Fruit fly (Drosophila melanogaster): Measurements from ENCODE around the gene CG8209.

CG8209 gene

DNA sequence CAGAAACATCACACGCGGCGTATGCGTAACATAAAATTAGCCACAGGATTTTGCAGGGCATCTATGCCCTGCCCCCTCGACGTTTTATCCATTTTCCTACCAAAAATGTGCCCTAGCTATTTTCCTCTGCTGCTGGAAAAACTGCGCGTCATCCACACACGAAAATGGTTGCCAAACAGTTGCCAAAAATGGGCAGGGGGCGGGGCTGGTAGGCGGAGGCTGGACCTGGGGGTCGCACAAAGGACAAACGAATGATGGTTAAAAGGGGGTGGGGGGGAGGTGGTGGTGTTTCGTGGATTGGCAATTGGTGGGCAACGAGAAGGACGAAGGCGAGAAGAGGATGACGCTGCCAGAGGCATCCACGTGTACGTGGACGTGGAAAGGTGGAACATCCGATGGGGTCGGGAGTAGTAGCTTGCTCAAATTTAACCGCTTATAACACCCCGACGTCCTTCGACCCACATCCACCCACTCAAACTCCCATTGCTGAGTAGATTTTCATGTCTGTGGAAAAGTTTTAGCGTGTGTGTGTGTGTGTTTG lies 24.9 kb downstream of the CG8209 start:
- TF ChIP-seq Doc3 (GFP tag; IDR thresholded peaks at IDR 0.05; ENCODE audit: partially characterized antibody) = no peak
- peak; percentile 22 for TF ChIP-seq Hey (tag; optimal IDR thresholded peaks at IDR 0.05)
- no peak for TF ChIP-seq sr (GFP tag; IDR thresholded peaks at IDR 0.05)
- 0 out of 2 replicates have a peak, but pooled peaks have one; percentile 38 for TF ChIP-seq Atf6 (GFP tag; IDR thresholded peaks at IDR 0.05)
- TF ChIP-seq CG2199 (GFP tag; IDR thresholded peaks at IDR 0.05) = no peak
- 0 out of 2 replicates have a peak, but pooled peaks have one; percentile 17 for TF ChIP-seq MBD-R2 (GFP tag; IDR thresholded peaks at IDR 0.05)
- peak; percentile 2 for TF ChIP-seq lab (GFP tag; optimal IDR thresholded peaks at IDR 0.05)
- TF ChIP-seq crol (GFP tag; IDR thresholded peaks at IDR 0.05) = peak; percentile 75
- TF ChIP-seq Nf-YC (tag; optimal IDR thresholded peaks at IDR 0.05) = peak; percentile 69
- TF ChIP-seq tx (GFP tag; optimal IDR thresholded peaks at IDR 0.05) = no peak
- TF ChIP-seq sob (GFP tag; IDR thresholded peaks at IDR 0.05) = 0 out of 2 replicates have a peak, but pooled peaks have one; percentile 5
- 0 out of 2 replicates have a peak, but pooled peaks have one; percentile 63 for TF ChIP-seq CG16779 (GFP tag; IDR thresholded peaks at IDR 0.05)
- peak; percentile 4 for TF ChIP-seq cg (GFP tag; optimal IDR thresholded peaks at IDR 0.05)
- 0 out of 3 replicates have a peak, but pooled peaks have one; percentile 31 for TF ChIP-seq CG6791 (GFP tag; IDR thresholded peaks at IDR 0.05; ENCODE audit: partially characterized antibody)
- TF ChIP-seq pros (GFP tag; optimal IDR thresholded peaks at IDR 0.05) = peak; percentile 6
- TF ChIP-seq CG13894 (tag; optimal IDR thresholded peaks at IDR 0.05) = peak; percentile 69
- TF ChIP-seq abd-A (tag; optimal IDR thresholded peaks at IDR 0.05) = peak; percentile 90
- TF ChIP-seq CG10543 (GFP tag; optimal IDR thresholded peaks at IDR 0.05) = peak; percentile 41

DNA sequence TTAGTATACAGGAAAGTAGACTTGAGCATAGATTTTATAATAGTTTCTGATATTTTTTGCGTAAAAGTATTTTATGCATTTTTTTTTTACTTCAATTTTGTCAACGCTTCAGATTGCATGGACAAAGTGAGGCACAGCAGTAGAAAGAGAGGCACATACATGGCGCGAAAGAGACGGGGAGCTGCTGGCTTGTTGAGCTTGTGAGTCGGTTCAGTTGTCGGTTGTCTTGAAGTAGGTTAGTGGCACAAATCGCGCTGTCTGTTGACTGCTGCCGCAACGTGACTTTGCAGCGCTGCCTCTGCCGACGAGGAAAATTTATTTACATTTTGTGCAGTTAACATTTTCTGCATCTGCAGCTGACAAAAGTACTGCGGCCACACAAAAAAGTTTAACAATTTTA lies 29.6 kb downstream of the CG8209 start:
- TF ChIP-seq CG2199 (GFP tag; IDR thresholded peaks at IDR 0.05) = peak; percentile 44; the same call in 1 of the 3 replicates
- TF ChIP-seq so (GFP tag; IDR thresholded peaks at IDR 0.05) = peak; percentile 52; the same call in 1 of the 3 replicates
- peak; percentile 51 for TF ChIP-seq CG10431 (GFP tag; optimal IDR thresholded peaks at IDR 0.05)
- no peak for TF ChIP-seq CG10654 (GFP tag; optimal IDR thresholded peaks at IDR 0.05)
- 0 out of 4 replicates have a peak, but pooled peaks have one; percentile 53 for TF ChIP-seq chinmo (GFP tag; IDR thresholded peaks at IDR 0.05; ENCODE audit: partially characterized antibody)
- no peak for TF ChIP-seq crol (GFP tag; IDR thresholded peaks at IDR 0.05)
- TF ChIP-seq nerfin-2 (GFP tag; IDR thresholded peaks at IDR 0.05; ENCODE audit: partially characterized antibody) = no peak

DNA sequence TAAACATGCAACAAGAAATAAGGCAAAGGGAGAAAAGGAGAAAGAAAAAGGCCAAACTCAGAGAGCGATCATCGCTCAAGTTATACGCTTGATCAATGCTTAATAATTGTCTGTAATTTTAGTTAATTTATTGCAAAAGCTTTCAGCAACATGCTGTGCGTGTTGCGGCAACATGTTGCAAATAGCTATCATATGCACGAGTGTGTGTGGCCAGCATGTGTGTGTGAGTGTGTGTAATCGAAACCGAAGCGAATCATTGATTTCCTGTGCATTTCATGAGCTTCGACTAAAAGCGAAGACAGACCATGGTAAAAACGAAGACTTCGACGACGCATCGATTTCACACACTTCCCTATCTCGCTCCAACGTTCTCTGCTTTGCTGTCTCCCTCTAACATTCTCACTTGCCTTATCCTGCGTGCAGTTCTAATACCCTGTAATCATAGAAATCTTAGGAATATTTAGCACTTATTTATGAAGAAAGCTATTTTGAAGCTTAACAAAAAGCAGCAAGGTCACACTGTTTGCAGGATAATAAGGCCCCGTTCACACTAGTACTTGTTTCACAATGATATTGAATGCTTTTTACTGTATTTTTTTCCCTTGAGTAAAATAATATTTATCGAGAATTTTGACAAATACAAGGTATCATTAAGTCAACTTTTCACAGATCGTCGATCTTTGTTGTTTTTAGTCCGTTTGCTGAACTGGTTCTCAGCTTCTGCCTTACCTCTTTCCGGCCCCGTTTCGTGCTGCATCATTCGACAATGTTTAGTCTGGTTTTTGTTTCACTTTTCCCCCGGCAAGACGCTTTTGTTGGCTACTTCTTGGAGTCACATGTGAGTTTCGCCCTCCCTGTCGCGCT lies 37.0 kb downstream of the CG8209 start:
- TF ChIP-seq stwl (tag; optimal IDR thresholded peaks at IDR 0.05) (peak; percentile 36), Ssrp (tag; optimal IDR thresholded peaks at IDR 0.05) (no peak), CG11504 (tag; optimal IDR thresholded peaks at IDR 0.05) (peak; percentile 96), CG17802 (tag; optimal IDR thresholded peaks at IDR 0.05) (peak; percentile 88)

DNA sequence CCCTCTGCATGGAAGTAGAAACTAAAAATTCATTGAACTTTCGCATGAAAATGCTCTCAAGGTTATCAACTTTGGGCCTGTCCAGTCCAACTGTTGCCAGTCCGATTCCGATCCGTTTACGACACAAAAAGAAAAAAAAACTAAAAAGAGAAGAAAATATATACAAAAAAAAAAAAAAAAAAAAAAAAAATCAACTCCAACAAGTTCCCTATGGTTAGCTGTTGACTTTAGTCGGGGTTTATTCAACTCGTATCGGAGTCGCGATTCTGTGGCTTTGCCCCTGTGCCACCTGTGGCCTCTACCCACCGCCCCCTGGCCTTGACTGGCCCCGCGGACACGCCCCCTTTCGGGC lies 37.6 kb downstream of the CG8209 start:
- TF ChIP-seq phol (tag; optimal IDR thresholded peaks at IDR 0.05) = no peak
- no peak for TF ChIP-seq CG34422 (GFP tag; IDR thresholded peaks at IDR 0.05)
- peak; percentile 98 for TF ChIP-seq nom (GFP tag; optimal IDR thresholded peaks at IDR 0.05)
- TF ChIP-seq CG11085 (GFP tag; IDR thresholded peaks at IDR 0.05) = no peak
- no peak for TF ChIP-seq aop (GFP tag; IDR thresholded peaks at IDR 0.05)
- no peak for TF ChIP-seq seq (GFP tag; IDR thresholded peaks at IDR 0.05)
- 0 out of 4 replicates have a peak, but pooled peaks have one; percentile 41 for TF ChIP-seq chinmo (GFP tag; IDR thresholded peaks at IDR 0.05; ENCODE audit: partially characterized antibody)
- no peak for TF ChIP-seq sc (optimal IDR thresholded peaks at IDR 0.05)
- no peak for TF ChIP-seq sc (GFP tag; optimal IDR thresholded peaks at IDR 0.05)
- no peak for TF ChIP-seq Trl (optimal IDR thresholded peaks at IDR 0.05)
- TF ChIP-seq Trl (GFP tag; optimal IDR thresholded peaks at IDR 0.05) = no peak
- TF ChIP-seq Drgx (GFP tag; IDR thresholded peaks at IDR 0.05) = peak; percentile 25; the same call in 1 of the 2 replicates
- peak in 1 of 2 experiments; percentile 47 for TF ChIP-seq bsh (GFP tag; optimal IDR thresholded peaks at IDR 0.05)
- 0 out of 3 replicates have a peak, but pooled peaks have one; percentile 19 for TF ChIP-seq ken (GFP tag; IDR thresholded peaks at IDR 0.05)
- no peak for TF ChIP-seq Adf1 (GFP tag; IDR thresholded peaks at IDR 0.05)
